Fruit fly (Drosophila melanogaster) whole organism, adult: ENCODE results near the gene CG43638.

ENCODE experiments used
- CG11617 ChIP-seq: fragments of 200-800 bp; sonication (Bioruptor generic); optimal IDR thresholded peaks from 2 replicates; lab custom pipeline; 2017; ENCODE audit warnings: mild to moderate bottlenecking, missing biosample characterization, missing genetic modification reagents, missing genetic modification characterization
- CG12768 ChIP-seq: fragments of 200-800 bp; sonication (Bioruptor generic); optimal IDR thresholded peaks from 2 replicates; lab custom pipeline; 2017; ENCODE audit warnings: missing biosample characterization, missing genetic modification characterization, mild to moderate bottlenecking, moderate library complexity, missing genetic modification reagents
- CG14711 ChIP-seq: fragments of 200-800 bp; sonication (Bioruptor generic); optimal IDR thresholded peaks from 2 replicates; lab custom pipeline; 2018; ENCODE audit warnings: missing biosample characterization, mild to moderate bottlenecking, missing genetic modification characterization, moderate library complexity
- CG1620 ChIP-seq: fragments of 200-800 bp; sonication (Bioruptor generic); optimal IDR thresholded peaks from 2 replicates; lab custom pipeline; 2016; ENCODE audit warnings: missing biosample characterization, missing genetic modification characterization
- CG33017 ChIP-seq: fragments of 200-800 bp; sonication (Bioruptor generic); optimal IDR thresholded peaks from 2 replicates; lab custom pipeline; 2018; ENCODE audit warnings: missing biosample characterization, mild to moderate bottlenecking, missing genetic modification characterization, moderate library complexity
- CG5204 ChIP-seq: fragments of 200-800 bp; sonication (Bioruptor generic); optimal IDR thresholded peaks from 2 replicates; lab custom pipeline; 2016; ENCODE audit warnings: missing biosample characterization, missing genetic modification characterization
- CG7045 ChIP-seq: fragments of 200-800 bp; sonication (Bioruptor generic); optimal IDR thresholded peaks from 2 replicates; lab custom pipeline; 2017; ENCODE audit warnings: missing biosample characterization, mild to moderate bottlenecking, missing genetic modification characterization
- CG7101 ChIP-seq: fragments of 200-800 bp; sonication (Bioruptor generic); optimal IDR thresholded peaks from 2 replicates; lab custom pipeline; 2018; ENCODE audit warnings: missing biosample characterization, mild to moderate bottlenecking, missing genetic modification characterization, moderate library complexity
- Clk ChIP-seq: fragments of 200-800 bp; sonication (Bioruptor generic); optimal IDR thresholded peaks from 2 replicates; lab custom pipeline; 2017; ENCODE audit warnings: missing biosample characterization, missing genetic modification characterization
- Crg-1 ChIP-seq: fragments of 200-800 bp; sonication (Bioruptor generic); optimal IDR thresholded peaks from 2 replicates; lab custom pipeline; 2016; ENCODE audit warnings: missing biosample characterization, missing genetic modification characterization
- Hr96 ChIP-seq: fragments of 200-800 bp; sonication (Bioruptor generic); optimal IDR thresholded peaks from 2 replicates; lab custom pipeline; 2016; ENCODE audit warnings: missing biosample characterization, missing genetic modification characterization
- Mnt ChIP-seq: fragments of 200-800 bp; sonication (Bioruptor generic); optimal IDR thresholded peaks from 2 replicates; lab custom pipeline; 2016; ENCODE audit warnings: missing biosample characterization, mild to moderate bottlenecking, missing genetic modification characterization
- bab1 ChIP-seq: fragments of 200-800 bp; sonication (Bioruptor generic); optimal IDR thresholded peaks from 3 replicates; lab custom pipeline; 2019; ENCODE audit warnings: missing biosample characterization, mild to moderate bottlenecking, missing genetic modification characterization, moderate library complexity
- cic ChIP-seq: fragments of 200-800 bp; sonication (Bioruptor generic); optimal IDR thresholded peaks from 2 replicates; lab custom pipeline; 2017; ENCODE audit warnings: missing biosample characterization, mild to moderate bottlenecking, missing genetic modification characterization, moderate library complexity
- cnc ChIP-seq, 2 experiments: fragments of >200 bp; optimal IDR thresholded peaks; 2 replicates each; lab custom pipeline; 2017
- kay ChIP-seq: fragments of 200-800 bp; sonication (Bioruptor generic); peaks from one replicate; lab custom pipeline; 2016; ENCODE audit warnings: missing biosample characterization, missing genetic modification characterization, borderline replicate concordance
- ovo ChIP-seq: fragments of 200-800 bp; sonication (Bioruptor generic); optimal IDR thresholded peaks from 2 replicates; lab custom pipeline; 2016; ENCODE audit warnings: missing biosample characterization, missing genetic modification characterization
- pad ChIP-seq: fragments of 200-800 bp; sonication (Bioruptor generic); optimal IDR thresholded peaks from 3 replicates; lab custom pipeline; 2017; ENCODE audit warnings: missing biosample characterization, missing genetic modification characterization, mild to moderate bottlenecking, moderate library complexity, missing genetic modification reagents
- tj ChIP-seq: fragments of 200-800 bp; sonication (Bioruptor generic); optimal IDR thresholded peaks from 3 replicates; lab custom pipeline; 2017; ENCODE audit warnings: missing biosample characterization, mild to moderate bottlenecking, missing genetic modification characterization, moderate library complexity
- toe ChIP-seq: fragments of 200-800 bp; sonication (Bioruptor generic); optimal IDR thresholded peaks from 2 replicates; lab custom pipeline; 2016; ENCODE audit warnings: missing biosample characterization, missing genetic modification characterization

The CG43638 gene

DNA sequence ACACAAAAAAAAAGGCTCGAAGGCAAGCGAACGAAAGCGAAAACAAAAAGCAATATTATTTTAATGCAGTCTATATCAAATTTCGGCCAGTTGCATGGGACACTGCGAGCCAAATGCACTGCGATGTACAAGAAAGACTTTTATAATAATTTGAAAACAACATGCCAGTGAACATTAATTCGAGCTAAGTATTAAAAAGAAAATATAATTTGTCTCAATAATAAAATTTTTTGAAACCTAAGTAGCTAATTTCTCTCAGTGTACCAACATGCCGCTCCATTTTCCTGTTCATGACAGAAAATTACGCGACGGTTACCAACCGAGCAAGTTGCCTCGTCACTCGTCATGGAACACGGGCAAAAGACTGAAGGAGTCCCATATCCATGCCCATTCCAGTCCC is 33.0 kb downstream of the CG43638 start:
- TF ChIP-seq CG7101 (peak; percentile 63), cnc (optimal IDR thresholded peaks at IDR 0.05; lab: Kevin White, UChicago) (peak in 1 of 2 experiments; percentile 10), tj (GFP tag; lab: Kevin White, UChicago) (peak; percentile 86), CG1620 (GFP tag; lab: Kevin White, UChicago) (peak; percentile 14), CG11617 (GFP tag; lab: Kevin White, UChicago) (peak; percentile 49), Hr96 (no peak), bab1 (GFP tag; lab: Kevin White, UChicago) (peak; percentile 20), CG5204 (GFP tag; lab: Kevin White, UChicago) (no peak), pad (GFP tag; lab: Kevin White, UChicago) (peak; percentile 26), kay (GFP tag; lab: Kevin White, UChicago) (peak; percentile 64), CG14711 (peak; percentile 62)

DNA sequence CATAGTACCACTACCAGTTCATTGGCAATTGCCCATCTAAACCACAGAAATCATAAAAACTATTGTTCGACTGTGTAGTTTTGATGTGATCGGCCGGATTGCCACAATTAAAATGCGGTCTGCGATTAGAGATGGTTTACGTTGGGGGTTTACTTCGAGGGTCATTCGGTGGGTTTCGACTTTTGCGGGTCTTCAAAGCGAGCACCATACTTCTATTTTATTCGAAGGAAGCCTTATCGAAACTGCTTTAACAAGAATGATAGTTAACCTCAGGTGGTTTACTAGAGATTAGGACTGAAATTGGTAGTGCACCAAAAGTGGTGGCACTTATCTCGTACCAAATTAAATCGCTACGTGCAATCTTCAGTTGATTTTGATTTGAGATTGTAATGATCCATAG is 33.6 kb downstream of the CG43638 start:
- TF ChIP-seq CG33017 (tag; lab: Kevin White, UChicago) = no peak
- peak; percentile 27 for TF ChIP-seq kay (GFP tag; lab: Kevin White, UChicago)

DNA sequence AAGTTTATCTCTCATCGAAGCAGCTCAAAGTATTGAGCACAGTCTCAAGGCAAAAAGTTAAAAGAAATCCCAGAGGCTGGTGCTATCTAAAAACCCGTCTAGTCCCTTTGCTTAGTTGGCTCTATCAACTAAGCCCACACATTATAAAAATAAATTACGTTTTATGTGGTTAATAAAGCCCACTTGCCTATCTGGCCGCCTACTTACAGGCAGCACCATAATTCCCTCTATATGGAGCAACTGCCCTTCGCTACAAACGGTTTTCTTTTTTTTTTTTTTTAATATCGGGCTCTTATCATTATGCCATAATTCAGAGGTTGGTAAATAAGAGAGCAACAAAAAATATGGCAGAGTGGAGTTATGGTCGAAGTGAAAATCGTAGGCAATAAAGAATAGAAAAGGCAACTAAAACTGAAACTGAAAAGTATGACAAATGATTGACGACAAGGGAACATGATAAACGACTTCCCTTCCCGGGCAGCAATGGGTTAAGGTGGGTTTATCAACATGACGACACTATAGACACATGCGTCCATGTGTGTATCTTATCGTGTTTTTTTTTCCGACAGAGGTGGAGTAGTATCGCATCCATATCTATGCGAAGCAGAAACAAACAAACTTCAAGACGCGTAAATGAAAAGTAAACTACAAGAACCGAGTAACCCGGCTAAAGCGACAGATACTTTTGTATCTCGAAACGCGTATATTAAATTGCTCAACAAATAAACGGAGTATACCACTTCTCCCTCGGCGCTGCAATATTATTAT is 34.4 kb downstream of the CG43638 start:
- TF ChIP-seq Mnt (GFP tag; lab: Kevin White, UChicago) (peak; percentile 14), CG5204 (GFP tag; lab: Kevin White, UChicago) (peak; percentile 37), CG33017 (tag; lab: Kevin White, UChicago) (peak; percentile 63), CG7045 (GFP tag; lab: Kevin White, UChicago) (peak; percentile 29), CG7101 (peak; percentile 4), ovo (no peak), pad (GFP tag; lab: Kevin White, UChicago) (no peak), cic (GFP tag; lab: Kevin White, UChicago) (peak; percentile 11), toe (peak; percentile 6)

DNA sequence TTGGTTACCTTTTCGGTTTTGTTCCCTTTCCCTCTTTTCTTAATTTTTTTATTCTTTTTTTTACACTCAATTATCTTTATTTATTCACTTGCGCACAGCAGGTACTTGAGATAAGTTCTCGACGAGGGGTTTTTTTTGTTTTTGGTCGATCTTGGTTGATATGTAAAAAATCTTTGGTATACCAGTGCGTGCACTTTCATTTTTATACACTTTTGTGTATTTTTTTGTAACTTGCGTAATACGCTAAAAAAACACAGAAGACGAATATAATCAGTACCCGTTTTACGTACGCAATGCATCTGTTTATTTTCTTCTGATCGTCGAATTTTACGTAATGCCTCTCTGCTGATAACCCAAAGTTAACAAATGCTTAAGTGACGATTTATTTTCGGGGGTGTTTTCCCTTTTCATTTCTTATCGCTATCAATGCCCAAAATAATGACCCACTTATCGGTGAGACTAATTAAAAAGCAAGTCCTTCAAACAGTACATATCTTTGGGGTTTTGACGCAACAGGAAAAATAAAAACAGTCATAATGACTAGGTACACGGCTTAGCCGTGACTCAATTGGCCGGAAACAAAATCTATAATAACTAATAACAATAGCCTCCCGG is 35.0 kb downstream of the CG43638 start:
- TF ChIP-seq Crg-1 (GFP tag; lab: Kevin White, UChicago) = no peak
- no peak for TF ChIP-seq Hr96
- no peak for TF ChIP-seq CG33017 (tag; lab: Kevin White, UChicago)
- TF ChIP-seq CG14711 = no peak
- TF ChIP-seq CG7045 (GFP tag; lab: Kevin White, UChicago) = no peak
- TF ChIP-seq kay (GFP tag; lab: Kevin White, UChicago) = no peak
- TF ChIP-seq CG11617 (GFP tag; lab: Kevin White, UChicago) = no peak
- TF ChIP-seq CG1620 (GFP tag; lab: Kevin White, UChicago) = no peak
- no peak for TF ChIP-seq ovo
- TF ChIP-seq CG5204 (GFP tag; lab: Kevin White, UChicago) = no peak
- no peak for TF ChIP-seq CG7101
- TF ChIP-seq toe = no peak
- TF ChIP-seq Clk (GFP tag; lab: Kevin White, UChicago) = no peak
- no peak for TF ChIP-seq CG12768 (GFP tag; lab: Kevin White, UChicago)
- no peak for TF ChIP-seq pad (GFP tag; lab: Kevin White, UChicago)
- TF ChIP-seq bab1 (GFP tag; lab: Kevin White, UChicago) = no peak
- TF ChIP-seq tj (GFP tag; lab: Kevin White, UChicago) = no peak

DNA sequence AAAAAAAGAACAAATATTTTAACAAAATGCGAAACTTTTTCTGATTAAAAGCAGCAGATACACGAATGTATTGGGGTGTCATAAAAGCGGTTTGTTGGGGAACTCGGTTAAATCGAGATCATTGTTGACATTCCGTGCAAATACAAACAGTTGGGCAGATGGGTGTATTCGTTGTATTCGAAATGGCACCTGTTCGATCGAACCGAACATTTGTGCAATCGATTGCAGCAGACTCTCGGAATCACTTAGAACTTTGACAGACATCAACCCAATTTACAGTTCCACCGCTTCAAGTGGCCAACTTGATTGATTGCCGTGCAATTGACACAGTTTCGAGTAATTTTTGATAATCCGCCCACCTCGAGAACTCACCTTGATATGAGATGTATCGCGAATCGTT is 36.0 kb downstream of the CG43638 start:
- no peak for TF ChIP-seq CG7045 (GFP tag; lab: Kevin White, UChicago)
- TF ChIP-seq tj (GFP tag; lab: Kevin White, UChicago) = no peak
- no peak for TF ChIP-seq Crg-1 (GFP tag; lab: Kevin White, UChicago)
- no peak for TF ChIP-seq CG1620 (GFP tag; lab: Kevin White, UChicago)
- no peak for TF ChIP-seq kay (GFP tag; lab: Kevin White, UChicago)
- no peak for TF ChIP-seq Clk (GFP tag; lab: Kevin White, UChicago)
- TF ChIP-seq bab1 (GFP tag; lab: Kevin White, UChicago) = no peak

DNA sequence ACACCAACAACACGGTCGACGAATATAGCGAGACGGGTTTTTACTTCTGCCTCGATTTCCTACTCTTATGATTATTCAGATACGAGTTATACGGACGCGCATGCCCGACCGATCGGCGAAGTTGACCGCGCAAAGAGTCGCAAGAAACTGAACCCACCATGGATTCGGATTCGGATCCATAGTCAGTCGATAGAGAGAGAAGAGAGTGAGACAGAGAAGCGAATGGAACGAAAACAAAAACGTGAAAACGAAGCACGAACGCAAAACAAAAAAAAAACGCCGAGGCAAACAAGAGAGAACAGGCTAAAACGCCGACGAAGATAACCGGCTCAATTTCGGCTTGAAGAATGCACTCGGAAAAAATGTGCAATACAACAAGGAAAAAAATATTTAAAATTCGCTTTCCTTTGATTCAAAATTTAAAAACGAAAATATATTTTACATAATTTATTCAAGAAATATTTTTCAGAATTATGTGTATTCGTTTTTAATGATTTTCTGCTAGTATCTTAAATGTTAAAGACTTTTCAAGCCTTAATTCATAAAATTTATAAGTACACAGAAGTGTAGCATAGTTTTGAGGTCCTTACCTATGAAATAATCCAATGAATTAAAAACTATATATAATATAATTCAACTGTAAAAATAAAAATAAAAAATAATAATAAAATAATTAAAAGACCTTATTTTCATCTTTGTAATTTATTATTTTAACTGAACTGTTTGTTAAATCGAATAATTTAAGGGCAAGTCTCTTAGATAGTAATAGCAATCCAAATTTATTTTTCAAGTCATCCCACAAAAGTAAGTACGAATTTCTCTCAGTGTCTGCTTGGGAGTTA is 37.5 kb downstream of the CG43638 start, which contains the start of gene Sema5c:
Sema5c (minus strand) TSS at position 152 of the 842 bp plus-strand sequence.
- TF ChIP-seq toe (peak; percentile 2), CG33017 (tag; lab: Kevin White, UChicago) (no peak), Clk (GFP tag; lab: Kevin White, UChicago) (no peak), CG7045 (GFP tag; lab: Kevin White, UChicago) (peak; percentile 1), CG11617 (GFP tag; lab: Kevin White, UChicago) (peak; percentile 59), cnc (optimal IDR thresholded peaks at IDR 0.05; lab: Kevin White, UChicago) (no peak), Mnt (GFP tag; lab: Kevin White, UChicago) (peak; percentile 28), CG7101 (no peak), CG5204 (GFP tag; lab: Kevin White, UChicago) (peak; percentile 20), bab1 (GFP tag; lab: Kevin White, UChicago) (peak; percentile 20), Hr96 (peak; percentile 38), ovo (no peak), CG12768 (GFP tag; lab: Kevin White, UChicago) (peak; percentile 29), CG14711 (peak; percentile 3), CG1620 (GFP tag; lab: Kevin White, UChicago) (no peak), cic (GFP tag; lab: Kevin White, UChicago) (peak; percentile 77), Crg-1 (GFP tag; lab: Kevin White, UChicago) (no peak), kay (GFP tag; lab: Kevin White, UChicago) (no peak), tj (GFP tag; lab: Kevin White, UChicago) (peak; percentile 77), pad (GFP tag; lab: Kevin White, UChicago) (no peak)
